Worm (Caenorhabditis elegans) whole organism, L1 larva: Measurements from ENCODE around the gene ZK154.4.

Experiments used
- ceh-82 ChIP-seq, 3 experiments: fragments of 150-350 bp in 1 of 3; sonication (generic microtip) in 2 of 3; optimal IDR thresholded peaks; 2 replicates each; lab custom pipeline; 2014 to 2017; ENCODE audit warnings: missing biosample characterization in 3 of 3, missing genetic modification characterization in 3 of 3
- egl-27 ChIP-seq, 2 experiments: fragments of 150-350 bp in 1 of 2; sonication (generic microtip); optimal IDR thresholded peaks; 3 replicates each; lab custom pipeline; 2017 to 2018; ENCODE audit warnings: missing biosample characterization in 2 of 2, missing genetic modification characterization in 2 of 2, missing genetic modification reagents in 2 of 2
- hlh-4 ChIP-seq: sonication (generic microtip); optimal IDR thresholded peaks from 2 replicates; lab custom pipeline; 2016; ENCODE audit warnings: mild to moderate bottlenecking, missing genetic modification characterization, missing compliant biosample characterization
- lin-15B ChIP-seq: fragments of 150-350 bp; sonication (generic microtip); optimal IDR thresholded peaks from 3 replicates; lab custom pipeline; 2014; ENCODE audit warnings: missing biosample characterization, missing genetic modification characterization
- lin-39 ChIP-seq: fragments of 150-350 bp; optimal IDR thresholded peaks from 2 replicates; lab custom pipeline; 2014; ENCODE audit warnings: missing biosample characterization, missing genetic modification reagents, missing genetic modification characterization
- lsy-2 ChIP-seq, 2 experiments: fragments of 150-350 bp; optimal IDR thresholded peaks; 2 replicates each; lab custom pipeline; 2014; ENCODE audit warnings: missing biosample characterization in 2 of 2, missing genetic modification characterization in 2 of 2
- mef-2 ChIP-seq: fragments of 150-350 bp; optimal IDR thresholded peaks from 2 replicates; lab custom pipeline; 2014; ENCODE audit warnings: missing biosample characterization, missing genetic modification characterization

ce11 chrX:7793377-7794041 is 11.3 kb upstream of the ZK154.4 start, which contains the start of gene ZK154.6:
- TF ChIP-seq lin-15B (tag; lab: Kevin White, UChicago) (no peak), egl-27 (tag; optimal IDR thresholded peaks at IDR 0.05; lab: Kevin White, UChicago) (no peak), lsy-2 (tag; optimal IDR thresholded peaks at IDR 0.05; lab: Kevin White, UChicago) (peak in 1 of 2 experiments; percentile 37), mef-2 (tag; lab: Kevin White, UChicago) (no peak), lin-39 (tag; lab: Kevin White, UChicago) (no peak), hlh-4 (tag; lab: Kevin White, UChicago) (no peak), ceh-82 (tag; optimal IDR thresholded peaks at IDR 0.05; lab: Kevin White, UChicago) (no peak)
